Worm (Caenorhabditis elegans): Measurements from ENCODE around the gene fbxb-111.
A peak's percentile ranks its signal among the peaks of the same experiment; 100 is the strongest.

The fbxb-111 gene

ce11 chrII:2751278-2751677 is 23.5 kb downstream of the fbxb-111 start:
- no peak for TF ChIP-seq C06A6.2 (GFP tag; conservative IDR thresholded peaks at IDR 0.05)
- no peak for TF ChIP-seq attf-6 (GFP tag; IDR thresholded peaks at IDR 0.05)
- TF ChIP-seq ets-4 (GFP tag; optimal IDR thresholded peaks at IDR 0.05): no peak
- no peak for TF ChIP-seq rpc-1 (optimal IDR thresholded peaks at IDR 0.05)
- TF ChIP-seq rpc-1 (tag; optimal IDR thresholded peaks at IDR 0.05): no peak
- no peak for TF ChIP-seq lin-26 (GFP tag; IDR thresholded peaks at IDR 0.05)
- peak; percentile 21 for TF ChIP-seq athp-1 (tag; optimal IDR thresholded peaks at IDR 0.05)
- TF ChIP-seq mes-4 (tag; optimal IDR thresholded peaks at IDR 0.05): no peak
- TF ChIP-seq ztf-25 (GFP tag; IDR thresholded peaks at IDR 0.05): no peak
- TF ChIP-seq cebp-2 (GFP tag; IDR thresholded peaks at IDR 0.05): no peak
- no peak for TF ChIP-seq nhr-120 (GFP tag; IDR thresholded peaks at IDR 0.05)
- no peak for TF ChIP-seq lin-40 (tag; optimal IDR thresholded peaks at IDR 0.05)
- no peak for TF ChIP-seq lir-1 (GFP tag; conservative IDR thresholded peaks at IDR 0.05)
- TF ChIP-seq dox-1 (GFP tag; IDR thresholded peaks at IDR 0.05): no peak
- TF ChIP-seq Y67H2A.10 (GFP tag; conservative IDR thresholded peaks at IDR 0.05): no peak
- TF ChIP-seq ZK185.1 (tag; optimal IDR thresholded peaks at IDR 0.05; ENCODE audit: poor library complexity, severe bottlenecking): no peak
- TF ChIP-seq nhr-90 (tag; optimal IDR thresholded peaks at IDR 0.05): no peak
- no peak for TF ChIP-seq aptf-3 (GFP tag; IDR thresholded peaks at IDR 0.05)
- TF ChIP-seq ceh-79 (tag; optimal IDR thresholded peaks at IDR 0.05): no peak
- peak; percentile 43; the same call in 1 of the 2 replicates for TF ChIP-seq madf-6 (GFP tag; IDR thresholded peaks at IDR 0.05)
- no peak for TF ChIP-seq B0261.1 (tag; optimal IDR thresholded peaks at IDR 0.05)
- TF ChIP-seq F37B4.10 (GFP tag; IDR thresholded peaks at IDR 0.05): no peak
- TF ChIP-seq pbrm-1 (GFP tag; IDR thresholded peaks at IDR 0.05): 0 out of 2 replicates have a peak, but pooled peaks have one; percentile 8
- no peak for TF ChIP-seq Y53G8AR.9 (GFP tag; conservative IDR thresholded peaks at IDR 0.05)
- no peak for TF ChIP-seq repo-1 (tag; optimal IDR thresholded peaks at IDR 0.05)
- TF ChIP-seq gei-17 (GFP tag; optimal IDR thresholded peaks at IDR 0.05): no peak
- no peak for TF ChIP-seq hlh-12 (tag; optimal IDR thresholded peaks at IDR 0.05)
- TF ChIP-seq nfyb-1 (GFP tag; IDR thresholded peaks at IDR 0.05): 0 out of 2 replicates have a peak, but pooled peaks have one; percentile 30
- TF ChIP-seq Y56A3A.18 (GFP tag; IDR thresholded peaks at IDR 0.05): no peak
- no peak for TF ChIP-seq ceh-27 (GFP tag; optimal IDR thresholded peaks at IDR 0.05)
- TF ChIP-seq ekl-4 (GFP tag; IDR thresholded peaks at IDR 0.05): 0 out of 2 replicates have a peak, but pooled peaks have one; percentile 21
- no peak for TF ChIP-seq ztf-18 (tag; optimal IDR thresholded peaks at IDR 0.05)
- TF ChIP-seq snpc-1.1 (tag; optimal IDR thresholded peaks at IDR 0.05; ENCODE audit: insufficient read depth): no peak
- no peak for TF ChIP-seq B0035.1 (tag; optimal IDR thresholded peaks at IDR 0.05)
- TF ChIP-seq mcd-1 (GFP tag; IDR thresholded peaks at IDR 0.05): peak; percentile 54; the same call in 1 of the 2 replicates
- TF ChIP-seq rec-8 (tag; optimal IDR thresholded peaks at IDR 0.05): no peak
- TF ChIP-seq nhr-80 (tag; optimal IDR thresholded peaks at IDR 0.05): no peak
- no peak for TF ChIP-seq madf-8 (GFP tag; conservative IDR thresholded peaks at IDR 0.05)
- TF ChIP-seq F33H1.4 (GFP tag; IDR thresholded peaks at IDR 0.05): no peak
- peak; percentile 19 for TF ChIP-seq hrde-1 (tag; optimal IDR thresholded peaks at IDR 0.05; ENCODE audit: borderline replicate concordance)
- TF ChIP-seq snpc-1.3 (tag; optimal IDR thresholded peaks at IDR 0.05; ENCODE audit: insufficient read depth): no peak
- TF ChIP-seq tbp1 (GFP tag; optimal IDR thresholded peaks at IDR 0.05): no peak
- no peak for TF ChIP-seq lin-35 (GFP tag; optimal IDR thresholded peaks at IDR 0.05)
- no peak for TF ChIP-seq F57A8.1 (GFP tag; optimal IDR thresholded peaks at IDR 0.05)
- no peak for TF ChIP-seq F55B11.4 (tag; optimal IDR thresholded peaks at IDR 0.05; ENCODE audit: borderline replicate concordance, insufficient read depth)
- no peak for TF ChIP-seq lag-1 (GFP tag; IDR thresholded peaks at IDR 0.05)
- TF ChIP-seq dpff-1 (tag; optimal IDR thresholded peaks at IDR 0.05): no peak
- no peak for TF ChIP-seq tbx-9 (tag; optimal IDR thresholded peaks at IDR 0.05; ENCODE audit: borderline replicate concordance)
- no peak for TF ChIP-seq hlh-26 (GFP tag; conservative IDR thresholded peaks at IDR 0.05)

All from whole organism, young adult.